Worm (Caenorhabditis elegans): ENCODE data around the gene ZK686.6.

ZK686.6 gene

DNA sequence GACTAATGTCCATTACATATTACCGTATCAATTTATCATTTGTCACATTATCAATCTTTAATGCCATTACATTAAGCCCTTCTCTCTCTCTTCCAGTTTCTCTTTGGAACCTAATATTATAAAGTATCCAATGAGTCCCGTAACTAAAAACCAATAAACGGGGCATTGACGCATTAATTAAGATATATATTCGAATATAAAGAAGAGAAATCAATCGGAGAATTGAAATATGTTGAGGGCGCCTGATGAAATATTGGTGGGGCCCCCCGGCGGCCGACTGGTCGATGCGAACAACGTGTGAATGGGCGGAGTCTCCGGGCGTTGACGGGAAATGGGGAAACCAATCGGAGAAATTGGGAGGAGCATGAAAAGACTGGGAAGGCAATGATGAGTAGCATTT is 11.4 kb upstream of the ZK686.6 start:
- TF ChIP-seq flt-1 (GFP tag; IDR thresholded peaks at IDR 0.05) (no peak), ceh-36 (tag; optimal IDR thresholded peaks at IDR 0.05) (no peak), tbx-37 (GFP tag; conservative IDR thresholded peaks at IDR 0.05) (no peak), tra-4 (tag; optimal IDR thresholded peaks at IDR 0.05) (no peak), hmg-4 (GFP tag; optimal IDR thresholded peaks at IDR 0.05) (no peak), ets-7 (tag; optimal IDR thresholded peaks at IDR 0.05) (no peak), aly-1 (tag; optimal IDR thresholded peaks at IDR 0.05) (no peak), scrt-1 (GFP tag; IDR thresholded peaks at IDR 0.05) (no peak), ama-1 (optimal IDR thresholded peaks at IDR 0.05) (no peak), ceh-13 (GFP tag; optimal IDR thresholded peaks at IDR 0.05) (no peak), F13C5.2 (tag; optimal IDR thresholded peaks at IDR 0.05) (no peak)

DNA sequence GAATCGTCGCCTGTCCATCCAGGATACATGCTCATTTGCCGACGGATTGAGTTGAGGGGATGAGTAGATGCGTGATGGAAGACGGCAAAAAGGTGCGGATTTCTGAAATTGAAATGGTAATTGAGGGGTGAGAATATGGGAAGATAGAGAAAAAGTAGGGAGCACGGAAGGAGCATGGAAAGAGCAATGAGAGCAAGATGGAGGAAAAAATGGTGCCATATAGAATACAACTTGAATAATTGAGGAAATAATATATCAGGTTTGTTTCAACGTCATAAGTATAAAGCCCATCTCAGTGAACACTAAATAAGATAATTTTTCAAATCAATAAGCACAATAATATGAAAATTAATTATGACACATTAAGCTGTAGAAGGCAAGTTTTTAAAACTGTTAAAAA is 10.6 kb upstream of the ZK686.6 start, which contains the start of gene mab-5:
Gene mab-5 (minus strand): TSS at position 101 of the 400 bp plus-strand sequence.
- TF ChIP-seq B0310.2 (tag; optimal IDR thresholded peaks at IDR 0.05) (no peak), ama-1 (optimal IDR thresholded peaks at IDR 0.05) (no peak), hmbx-1 (tag; optimal IDR thresholded peaks at IDR 0.05) (no peak), aly-1 (tag; optimal IDR thresholded peaks at IDR 0.05) (no peak), flt-1 (GFP tag; IDR thresholded peaks at IDR 0.05) (no peak), tra-4 (tag; optimal IDR thresholded peaks at IDR 0.05) (no peak), F13C5.2 (tag; optimal IDR thresholded peaks at IDR 0.05) (no peak), hmg-4 (GFP tag; optimal IDR thresholded peaks at IDR 0.05) (no peak), sea-1 (GFP tag; conservative IDR thresholded peaks at IDR 0.05) (no peak), ets-7 (tag; optimal IDR thresholded peaks at IDR 0.05) (no peak)

DNA sequence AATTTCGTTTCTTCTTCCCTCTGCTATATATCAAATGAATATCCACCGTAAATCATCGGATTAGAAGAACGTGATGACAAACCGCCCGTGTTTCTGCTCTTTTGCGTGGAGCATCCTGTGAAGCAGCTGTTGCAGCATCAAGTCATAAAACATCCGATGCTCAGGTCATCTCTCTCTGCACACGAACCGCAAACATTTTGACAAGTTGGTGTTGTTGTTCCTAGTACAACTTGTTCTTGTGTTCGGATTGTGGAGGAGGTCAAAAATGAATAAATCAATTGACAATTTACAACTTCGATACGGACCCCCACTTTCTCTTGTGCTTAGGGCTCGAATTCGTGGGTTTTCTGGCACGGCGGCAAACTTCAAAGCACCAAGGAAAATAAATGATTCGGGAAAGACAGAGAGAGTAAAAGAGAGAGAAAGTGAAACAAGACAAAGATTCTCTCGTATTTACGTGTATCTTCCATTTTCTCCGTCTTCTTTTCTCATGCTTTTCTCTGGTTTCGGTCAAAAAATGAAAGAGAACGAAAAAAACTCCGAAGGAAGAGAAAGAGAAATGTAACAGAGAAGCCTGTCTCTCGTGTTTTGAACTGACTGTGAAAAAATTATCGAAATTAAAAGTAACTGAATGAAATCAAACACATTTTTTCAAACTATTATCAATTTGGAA is 7.9 kb upstream of the ZK686.6 start:
- no peak for TF ChIP-seq ets-7 (tag; optimal IDR thresholded peaks at IDR 0.05)
- no peak for TF ChIP-seq scrt-1 (GFP tag; IDR thresholded peaks at IDR 0.05)
- TF ChIP-seq ama-1 (optimal IDR thresholded peaks at IDR 0.05), result no peak
- no peak for TF ChIP-seq hnd-1 (tag; optimal IDR thresholded peaks at IDR 0.05)
- no peak for TF ChIP-seq B0310.2 (tag; optimal IDR thresholded peaks at IDR 0.05)
- no peak for TF ChIP-seq tbx-37 (GFP tag; conservative IDR thresholded peaks at IDR 0.05)
- TF ChIP-seq pes-1 (GFP tag; IDR thresholded peaks at IDR 0.05), result no peak
- no peak for TF ChIP-seq hmg-4 (GFP tag; optimal IDR thresholded peaks at IDR 0.05)
- no peak for TF ChIP-seq flt-1 (GFP tag; IDR thresholded peaks at IDR 0.05)
- no peak for TF ChIP-seq ceh-36 (tag; optimal IDR thresholded peaks at IDR 0.05)
- TF ChIP-seq hmbx-1 (tag; optimal IDR thresholded peaks at IDR 0.05), result no peak
- no peak for TF ChIP-seq F13C5.2 (tag; optimal IDR thresholded peaks at IDR 0.05)
- no peak for TF ChIP-seq tra-4 (tag; optimal IDR thresholded peaks at IDR 0.05)
- TF ChIP-seq tbx-11 (GFP tag; IDR thresholded peaks at IDR 0.05), result no peak
- no peak for TF ChIP-seq aly-1 (tag; optimal IDR thresholded peaks at IDR 0.05)
- TF ChIP-seq ceh-13 (GFP tag; optimal IDR thresholded peaks at IDR 0.05), result no peak
- no peak for TF ChIP-seq sea-1 (GFP tag; conservative IDR thresholded peaks at IDR 0.05)

DNA sequence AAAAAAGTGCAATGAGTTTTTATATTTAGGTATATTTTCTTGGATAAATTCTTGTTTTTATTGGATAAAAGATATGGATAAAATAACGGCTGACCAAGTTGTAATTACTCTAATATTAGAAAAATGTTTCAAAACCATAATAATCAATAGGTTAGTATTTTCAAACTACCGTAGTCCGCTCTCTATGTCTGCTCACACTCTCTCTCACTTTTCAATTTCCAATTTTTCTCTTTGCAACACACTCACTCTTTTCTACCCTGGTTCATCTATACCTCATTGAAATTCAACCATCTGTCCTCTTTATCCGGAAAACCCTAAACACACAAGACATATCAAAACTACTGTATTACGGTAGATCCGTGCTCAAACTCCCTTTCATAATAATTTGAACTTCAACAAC is 6.5 kb upstream of the ZK686.6 start:
- TF ChIP-seq hmg-4 (GFP tag; optimal IDR thresholded peaks at IDR 0.05) (no peak), B0310.2 (tag; optimal IDR thresholded peaks at IDR 0.05) (no peak), hnd-1 (tag; optimal IDR thresholded peaks at IDR 0.05) (no peak), F13C5.2 (tag; optimal IDR thresholded peaks at IDR 0.05) (no peak), sea-1 (GFP tag; conservative IDR thresholded peaks at IDR 0.05) (no peak), flt-1 (GFP tag; IDR thresholded peaks at IDR 0.05) (no peak), ets-7 (tag; optimal IDR thresholded peaks at IDR 0.05) (no peak), tra-4 (tag; optimal IDR thresholded peaks at IDR 0.05) (no peak), scrt-1 (GFP tag; IDR thresholded peaks at IDR 0.05) (no peak), pes-1 (GFP tag; IDR thresholded peaks at IDR 0.05) (no peak), ama-1 (optimal IDR thresholded peaks at IDR 0.05) (no peak), ceh-13 (GFP tag; optimal IDR thresholded peaks at IDR 0.05) (no peak)

DNA sequence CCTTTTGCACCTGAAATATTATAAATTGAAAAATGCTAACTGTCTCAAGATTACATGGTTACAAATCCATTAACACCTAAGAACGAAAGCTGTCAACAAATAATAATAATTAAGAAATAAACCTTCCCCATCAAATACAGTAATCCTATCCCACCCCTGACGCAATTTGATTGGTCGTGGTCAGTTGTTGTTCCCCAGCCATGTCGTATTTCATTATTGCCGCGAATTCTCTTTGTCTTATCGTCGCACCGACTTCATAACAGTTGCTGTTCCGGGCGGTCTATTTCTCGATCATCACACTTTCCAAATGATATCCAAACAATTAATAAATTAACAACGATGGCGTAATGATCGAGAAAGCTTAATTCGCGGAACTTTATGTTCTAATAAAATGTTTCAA is 5.7 kb upstream of the ZK686.6 start:
- TF ChIP-seq aly-1 (tag; optimal IDR thresholded peaks at IDR 0.05), result no peak
- no peak for TF ChIP-seq ets-7 (tag; optimal IDR thresholded peaks at IDR 0.05)
- TF ChIP-seq tbx-11 (GFP tag; IDR thresholded peaks at IDR 0.05), result no peak
- TF ChIP-seq pes-1 (GFP tag; IDR thresholded peaks at IDR 0.05), result no peak
- TF ChIP-seq tbx-37 (GFP tag; conservative IDR thresholded peaks at IDR 0.05), result no peak
- no peak for TF ChIP-seq hmbx-1 (tag; optimal IDR thresholded peaks at IDR 0.05)
- TF ChIP-seq flt-1 (GFP tag; IDR thresholded peaks at IDR 0.05), result no peak
- TF ChIP-seq F13C5.2 (tag; optimal IDR thresholded peaks at IDR 0.05), result no peak
- TF ChIP-seq sea-1 (GFP tag; conservative IDR thresholded peaks at IDR 0.05), result no peak
- no peak for TF ChIP-seq hnd-1 (tag; optimal IDR thresholded peaks at IDR 0.05)
- no peak for TF ChIP-seq scrt-1 (GFP tag; IDR thresholded peaks at IDR 0.05)
- TF ChIP-seq hmg-4 (GFP tag; optimal IDR thresholded peaks at IDR 0.05), result no peak
- TF ChIP-seq B0310.2 (tag; optimal IDR thresholded peaks at IDR 0.05), result no peak
- no peak for TF ChIP-seq ama-1 (optimal IDR thresholded peaks at IDR 0.05)

DNA sequence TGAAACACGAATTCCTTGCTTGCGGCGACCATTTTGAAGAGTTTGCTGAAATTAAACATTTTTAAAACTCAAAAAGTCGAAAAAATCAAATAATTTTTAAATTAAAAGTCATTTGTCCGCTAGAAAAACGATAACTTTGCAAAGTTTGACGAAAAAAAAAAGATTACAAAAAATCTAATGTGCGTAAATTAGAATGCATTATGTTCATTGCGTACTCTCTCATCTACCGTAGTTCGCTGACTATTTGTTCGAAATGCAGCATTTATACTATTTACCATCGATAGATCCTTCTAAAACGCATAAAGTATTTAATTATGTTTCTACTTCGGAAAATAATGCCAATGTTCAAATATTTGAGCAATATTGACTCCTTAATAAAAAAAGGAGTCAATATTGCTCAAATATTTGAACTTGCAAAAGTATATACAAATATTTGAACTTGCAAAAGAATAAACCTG is 3.2 kb upstream of the ZK686.6 start, which contains the start of gene bath-15:
Gene bath-15 (minus strand): TSS at position 51 of the 458 bp plus-strand sequence.
- no peak for TF ChIP-seq aly-1 (tag; optimal IDR thresholded peaks at IDR 0.05)
- TF ChIP-seq flt-1 (GFP tag; IDR thresholded peaks at IDR 0.05), result no peak

DNA sequence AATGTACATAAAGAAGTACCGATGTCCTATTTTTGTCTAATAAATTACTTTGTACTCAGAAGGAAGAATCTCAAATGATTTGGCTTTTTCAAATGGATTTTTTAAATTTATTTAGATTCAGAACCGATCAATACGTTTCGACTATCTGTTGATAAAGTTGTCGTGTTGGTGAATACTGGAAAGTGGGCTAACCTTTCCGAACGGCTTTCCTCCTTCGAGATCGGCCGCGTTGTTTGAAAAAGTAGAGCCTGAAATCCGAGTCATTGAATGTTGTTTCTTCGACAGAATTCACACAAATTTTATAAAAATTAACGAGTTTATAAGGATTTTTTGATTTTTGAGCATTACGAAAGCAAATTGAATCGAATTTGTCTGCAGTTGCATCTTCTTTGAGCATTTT is 990 bp upstream of the ZK686.6 start:
- TF ChIP-seq ceh-13 (GFP tag; optimal IDR thresholded peaks at IDR 0.05) (no peak), hmg-4 (GFP tag; optimal IDR thresholded peaks at IDR 0.05) (no peak), hmbx-1 (tag; optimal IDR thresholded peaks at IDR 0.05) (no peak), tbx-11 (GFP tag; IDR thresholded peaks at IDR 0.05) (no peak), B0310.2 (tag; optimal IDR thresholded peaks at IDR 0.05) (no peak), flt-1 (GFP tag; IDR thresholded peaks at IDR 0.05) (no peak), aly-1 (tag; optimal IDR thresholded peaks at IDR 0.05) (no peak), tbx-37 (GFP tag; conservative IDR thresholded peaks at IDR 0.05) (no peak), ama-1 (optimal IDR thresholded peaks at IDR 0.05) (no peak), hnd-1 (tag; optimal IDR thresholded peaks at IDR 0.05) (no peak), tra-4 (tag; optimal IDR thresholded peaks at IDR 0.05) (no peak), F13C5.2 (tag; optimal IDR thresholded peaks at IDR 0.05) (no peak), sea-1 (GFP tag; conservative IDR thresholded peaks at IDR 0.05) (no peak), ceh-36 (tag; optimal IDR thresholded peaks at IDR 0.05) (no peak), scrt-1 (GFP tag; IDR thresholded peaks at IDR 0.05) (no peak), pes-1 (GFP tag; IDR thresholded peaks at IDR 0.05) (no peak), ets-7 (tag; optimal IDR thresholded peaks at IDR 0.05) (no peak)
